Worm (Caenorhabditis elegans): Measurements from ENCODE around the gene Y12A6A.1.

The Y12A6A.1 gene

ce11 chrX:13584725-13585371, 36.7 kb downstream of the Y12A6A.1 start, which contains the start of gene unc-84:
Gene unc-84 (plus strand): TSS chrX:13584775.
- TF ChIP-seq pha-4 (GFP tag; IDR thresholded peaks at IDR 0.05) (no peak), pha-4 (tag; optimal IDR thresholded peaks at IDR 0.05) (no peak), mes-2 (tag; optimal IDR thresholded peaks at IDR 0.05; ENCODE audit: poor library complexity, severe bottlenecking) (peak; percentile 74), daf-16 (GFP tag; optimal IDR thresholded peaks at IDR 0.05) (no peak), daf-16 (tag; optimal IDR thresholded peaks at IDR 0.05) (peak; percentile 25), hif-1 (tag; optimal IDR thresholded peaks at IDR 0.05) (peak in 1 of 2 experiments; percentile 24), dpl-1 (GFP tag; optimal IDR thresholded peaks at IDR 0.05) (peak; percentile 66)

ce11 chrX:13583895-13584344, 37.6 kb downstream of the Y12A6A.1 start:
- peak; percentile 1 for TF ChIP-seq spr-1 (tag; optimal IDR thresholded peaks at IDR 0.05)
- peak in 1 of 2 experiments; percentile 47 for TF ChIP-seq mdl-1 (tag; optimal IDR thresholded peaks at IDR 0.05)
- peak; percentile 87 for TF ChIP-seq hlh-11 (tag; optimal IDR thresholded peaks at IDR 0.05)
- TF ChIP-seq php-3 (GFP tag; IDR thresholded peaks at IDR 0.05), result peak; percentile 78
- TF ChIP-seq lin-38 (GFP tag; IDR thresholded peaks at IDR 0.05), result no peak
- TF ChIP-seq daf-19 (GFP tag; conservative IDR thresholded peaks at IDR 0.05), result no peak
- TF ChIP-seq rbr-2 (tag; optimal IDR thresholded peaks at IDR 0.05), result peak; percentile 36
- no peak for TF ChIP-seq zfp-3 (GFP tag; conservative IDR thresholded peaks at IDR 0.05)
- TF ChIP-seq ztf-7 (tag; optimal IDR thresholded peaks at IDR 0.05), result no peak
- TF ChIP-seq mep-1 (tag; optimal IDR thresholded peaks at IDR 0.05), result peak; percentile 72
- TF ChIP-seq nhr-48 (tag; optimal IDR thresholded peaks at IDR 0.05), result peak; percentile 39
- TF ChIP-seq set-16 (GFP tag; IDR thresholded peaks at IDR 0.05), result no peak; the same call in none of the 2 replicates
- peak; percentile 60 for TF ChIP-seq mes-2 (tag; optimal IDR thresholded peaks at IDR 0.05; ENCODE audit: poor library complexity, severe bottlenecking)
- TF ChIP-seq mxl-2 (GFP tag; conservative IDR thresholded peaks at IDR 0.05), result no peak
- no peak for TF ChIP-seq ceh-62 (tag; optimal IDR thresholded peaks at IDR 0.05)
- no peak for TF ChIP-seq T20F7.1 (GFP tag; optimal IDR thresholded peaks at IDR 0.05)
- peak; percentile 4 for TF ChIP-seq zip-2 (tag; optimal IDR thresholded peaks at IDR 0.05)
- peak in 1 of 2 experiments; percentile 42 for TF ChIP-seq hif-1 (tag; optimal IDR thresholded peaks at IDR 0.05)
- peak; percentile 8 for TF ChIP-seq dve-1 (tag; optimal IDR thresholded peaks at IDR 0.05; ENCODE audit: insufficient read depth)
- no peak for TF ChIP-seq cey-2 (tag; optimal IDR thresholded peaks at IDR 0.05; ENCODE audit: borderline replicate concordance, insufficient read depth)
- no peak for TF ChIP-seq tra-1 (GFP tag; IDR thresholded peaks at IDR 0.05)
- no peak; the same call in 1 of the 2 replicates for TF ChIP-seq egl-43 (GFP tag; IDR thresholded peaks at IDR 0.05)
- TF ChIP-seq D1046.2 (GFP tag; IDR thresholded peaks at IDR 0.05), result 0 out of 2 replicates have a peak, but pooled peaks have one; percentile 41
- TF ChIP-seq ZK337.2 (GFP tag; IDR thresholded peaks at IDR 0.05), result no peak
- no peak for TF ChIP-seq tag-97 (GFP tag; IDR thresholded peaks at IDR 0.05)
- TF ChIP-seq dpl-1 (GFP tag; optimal IDR thresholded peaks at IDR 0.05), result peak; percentile 13
- TF ChIP-seq ceh-32 (tag; optimal IDR thresholded peaks at IDR 0.05; ENCODE audit: poor library complexity), result no peak
- TF ChIP-seq nhr-6 (tag; optimal IDR thresholded peaks at IDR 0.05), result no peak
- no peak for TF ChIP-seq attf-4 (tag; optimal IDR thresholded peaks at IDR 0.05)
- TF ChIP-seq nhr-102 (tag; optimal IDR thresholded peaks at IDR 0.05), result peak; percentile 65
- peak; percentile 18 to 32 for TF ChIP-seq daf-16 (GFP tag; optimal IDR thresholded peaks at IDR 0.05)
- peak; percentile 80 for TF ChIP-seq daf-16 (tag; optimal IDR thresholded peaks at IDR 0.05)
- no peak for TF ChIP-seq sdz-12 (GFP tag; optimal IDR thresholded peaks at IDR 0.05)
- 0 out of 2 replicates have a peak, but pooled peaks have one; percentile 16 for TF ChIP-seq saeg-2 (GFP tag; IDR thresholded peaks at IDR 0.05)
- TF ChIP-seq aha-1 (tag), result peak; percentile 99
- TF ChIP-seq fos-1 (tag; optimal IDR thresholded peaks at IDR 0.05), result no peak
- TF ChIP-seq gei-8 (GFP tag; optimal IDR thresholded peaks at IDR 0.05), result no peak
- 0 out of 2 replicates have a peak, but pooled peaks have one; percentile 28 for TF ChIP-seq nhr-42 (GFP tag; IDR thresholded peaks at IDR 0.05)
- peak; percentile 42 for TF ChIP-seq mxl-3 (GFP tag; optimal IDR thresholded peaks at IDR 0.05)
- TF ChIP-seq lim-7 (GFP tag; IDR thresholded peaks at IDR 0.05), result no peak
- peak; percentile 48; the same call in 1 of the 2 replicates for TF ChIP-seq hmg-1.1 (GFP tag; IDR thresholded peaks at IDR 0.05)
- no peak for TF ChIP-seq aly-2 (tag; optimal IDR thresholded peaks at IDR 0.05)
- no peak for TF ChIP-seq unc-130 (GFP tag; optimal IDR thresholded peaks at IDR 0.05)
- no peak for TF ChIP-seq ces-1 (GFP tag; optimal IDR thresholded peaks at IDR 0.05)
- no peak for TF ChIP-seq ceh-28 (tag; optimal IDR thresholded peaks at IDR 0.05)
